Worm (Caenorhabditis elegans): ENCODE data around the gene K08F8.7.
A peak's percentile ranks its signal among the peaks of the same experiment; 100 is the strongest.

K08F8.7 gene

DNA sequence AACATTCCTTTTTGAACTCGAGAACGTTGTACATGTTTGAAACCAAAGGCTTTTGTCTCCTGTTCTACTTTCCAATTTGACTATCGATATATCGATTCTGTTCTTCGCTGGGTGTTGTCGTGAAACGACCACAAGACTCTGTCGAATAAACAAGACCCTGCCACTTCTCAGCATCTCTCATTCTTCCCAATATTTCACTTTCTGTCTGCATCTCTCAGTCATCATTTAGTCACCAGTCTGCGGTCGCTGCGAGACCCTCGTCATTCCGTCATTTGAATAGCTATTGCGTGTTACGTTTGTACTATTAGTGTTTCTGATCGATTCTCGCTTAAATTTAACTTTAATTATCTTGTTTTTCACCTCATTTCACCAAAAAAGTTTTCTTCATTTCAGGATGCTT is 32.2 kb upstream of the K08F8.7 start (continued):
- no peak for TF ChIP-seq unc-3 (GFP tag; conservative IDR thresholded peaks at IDR 0.05)
- no peak for TF ChIP-seq unc-3 (tag; optimal IDR thresholded peaks at IDR 0.05)
- peak; percentile 50 for TF ChIP-seq K09A11.1 (tag; optimal IDR thresholded peaks at IDR 0.05; ENCODE audit: insufficient read depth)
- peak; percentile 66 for TF ChIP-seq ceh-2 (tag; optimal IDR thresholded peaks at IDR 0.05)
- TF ChIP-seq madf-2 (tag; optimal IDR thresholded peaks at IDR 0.05) = peak; percentile 1
- peak; percentile 36 for TF ChIP-seq sdc-2 (tag; optimal IDR thresholded peaks at IDR 0.05)
- peak; percentile 91 for TF ChIP-seq ceh-48 (tag; optimal IDR thresholded peaks at IDR 0.05)
- TF ChIP-seq ceh-45 (GFP tag; IDR thresholded peaks at IDR 0.05) = no peak
- TF ChIP-seq C08G9.2 (tag; optimal IDR thresholded peaks at IDR 0.05) = no peak
- TF ChIP-seq pqm-1 (tag; optimal IDR thresholded peaks at IDR 0.05) = no peak
- TF ChIP-seq ama-1 (optimal IDR thresholded peaks at IDR 0.05) = peak; percentile 55
- TF ChIP-seq rnt-1 (tag; optimal IDR thresholded peaks at IDR 0.05) = peak; percentile 95
- no peak for TF ChIP-seq hlh-13 (GFP tag; optimal IDR thresholded peaks at IDR 0.05)
- TF ChIP-seq ztf-16 (tag; optimal IDR thresholded peaks at IDR 0.05) = peak; percentile 13
- TF ChIP-seq T23F11.4 (GFP tag; optimal IDR thresholded peaks at IDR 0.05) = no peak
- peak; percentile 66 for TF ChIP-seq ceh-34 (tag; optimal IDR thresholded peaks at IDR 0.05)
- peak; percentile 88 for TF ChIP-seq ceh-18 (tag; optimal IDR thresholded peaks at IDR 0.05)

DNA sequence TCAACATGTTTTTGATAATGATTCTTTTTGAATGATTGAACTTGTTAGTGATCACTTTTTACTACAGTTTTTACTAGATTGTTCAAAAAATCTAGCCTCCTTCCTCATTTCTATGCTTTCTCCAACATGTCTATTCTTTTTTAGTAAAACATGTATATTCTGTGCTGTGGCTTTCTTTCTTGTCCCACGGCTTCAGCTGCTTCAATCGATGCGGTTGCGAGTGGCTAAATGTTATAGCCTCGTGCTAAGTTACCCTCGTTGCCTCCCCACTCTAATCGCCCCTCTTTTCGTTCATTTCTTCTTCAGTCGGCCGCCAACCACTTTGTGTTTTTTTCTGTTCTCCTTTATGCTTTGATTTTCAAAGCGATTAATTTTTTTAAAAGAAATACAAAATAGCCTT is 30.7 kb upstream of the K08F8.7 start:
- no peak for TF ChIP-seq pag-3 (tag; optimal IDR thresholded peaks at IDR 0.05; ENCODE audit: borderline replicate concordance)
- TF ChIP-seq hlh-30 (tag; optimal IDR thresholded peaks at IDR 0.05; ENCODE audit: insufficient read depth) = peak; percentile 26
- no peak for TF ChIP-seq C38D4.7 (GFP tag; optimal IDR thresholded peaks at IDR 0.05)
- TF ChIP-seq unc-42 (tag; optimal IDR thresholded peaks at IDR 0.05) = peak; percentile 43
- peak; percentile 22 for TF ChIP-seq nfya-1 (tag; optimal IDR thresholded peaks at IDR 0.05)
- no peak for TF ChIP-seq ama-1 (optimal IDR thresholded peaks at IDR 0.05)
- TF ChIP-seq ceh-48 (tag; optimal IDR thresholded peaks at IDR 0.05) = peak; percentile 27

DNA sequence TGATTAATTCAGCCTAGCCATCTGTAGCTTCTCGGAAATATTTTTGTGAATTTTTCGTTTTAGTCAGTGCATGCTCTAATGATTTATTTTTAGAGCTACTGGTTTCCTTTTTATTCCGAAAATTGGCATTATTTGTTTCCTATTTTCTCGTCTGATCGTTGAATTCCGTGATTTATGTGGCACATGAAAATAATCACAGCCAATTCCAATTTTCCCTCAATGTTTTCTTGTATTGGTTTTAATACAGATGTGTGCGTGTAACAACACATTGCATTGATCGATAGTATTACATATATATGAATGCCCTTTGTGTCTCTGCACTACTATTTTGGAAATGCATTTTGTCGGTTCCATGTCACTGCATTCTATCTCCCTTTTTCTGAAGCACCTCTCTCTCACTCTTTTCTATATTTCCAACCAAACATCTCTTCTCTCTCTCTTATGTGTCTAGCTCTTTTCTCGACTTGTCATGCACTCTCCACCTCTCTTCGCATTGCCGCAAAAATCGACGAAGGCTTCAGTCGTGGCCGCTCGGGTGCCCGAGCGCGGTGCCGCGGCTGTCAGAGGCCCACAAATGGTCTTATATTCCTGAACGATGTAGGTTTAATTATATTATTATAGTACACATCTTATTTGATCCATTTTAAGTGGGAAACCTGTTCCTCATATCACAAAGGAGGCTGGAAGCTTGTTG is 29.2 kb upstream of the K08F8.7 start:
- TF ChIP-seq nfya-1 (tag; optimal IDR thresholded peaks at IDR 0.05) = peak; percentile 31
- TF ChIP-seq unc-42 (tag; optimal IDR thresholded peaks at IDR 0.05) = peak; percentile 7
- TF ChIP-seq ref-2 (tag; optimal IDR thresholded peaks at IDR 0.05) = peak; percentile 33
- TF ChIP-seq ceh-18 (tag; optimal IDR thresholded peaks at IDR 0.05) = peak; percentile 65
- TF ChIP-seq hlh-13 (GFP tag; optimal IDR thresholded peaks at IDR 0.05) = no peak

DNA sequence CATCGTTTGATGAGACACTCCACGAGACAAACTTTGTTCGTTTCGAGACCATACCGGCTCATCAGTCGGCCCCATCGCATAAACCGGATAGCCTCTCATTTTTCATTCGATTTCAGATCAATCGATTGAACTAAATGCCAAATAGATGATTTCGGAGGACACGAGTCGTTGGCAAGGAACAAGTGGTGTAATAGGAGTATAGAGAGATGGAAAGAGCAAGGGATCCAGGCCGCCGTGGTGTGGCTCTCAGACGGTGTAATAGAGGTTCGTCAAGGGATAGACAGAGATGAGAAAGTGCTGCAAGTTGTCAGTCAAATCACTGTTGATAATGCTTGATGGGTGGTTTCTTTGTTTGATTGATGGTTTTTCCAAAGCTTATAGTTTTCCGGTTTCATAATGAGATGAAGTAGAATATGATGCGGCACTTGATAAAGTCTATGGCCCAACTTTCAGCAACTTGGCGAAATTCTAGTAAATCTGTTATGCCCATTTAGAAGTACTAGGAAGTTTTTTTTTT is 28.3 kb upstream of the K08F8.7 start, which contains the start of gene sgn-1:
sgn-1 (minus strand) TSS at position 220 of the 517 bp plus-strand sequence.
- TF ChIP-seq ceh-19 (GFP tag; optimal IDR thresholded peaks at IDR 0.05) (no peak), che-1 (tag; optimal IDR thresholded peaks at IDR 0.05) (no peak), mec-3 (tag; optimal IDR thresholded peaks at IDR 0.05; ENCODE audit: borderline replicate concordance) (no peak), ceh-30 (tag; optimal IDR thresholded peaks at IDR 0.05) (no peak), ceh-18 (tag; optimal IDR thresholded peaks at IDR 0.05) (peak; percentile 51), hlh-13 (GFP tag; optimal IDR thresholded peaks at IDR 0.05) (no peak), ceh-6 (GFP tag; optimal IDR thresholded peaks at IDR 0.05) (no peak), ama-1 (optimal IDR thresholded peaks at IDR 0.05) (no peak), rnt-1 (tag; optimal IDR thresholded peaks at IDR 0.05) (peak; percentile 37), unc-55 (GFP tag; optimal IDR thresholded peaks at IDR 0.05) (peak; percentile 93), dve-1 (tag; optimal IDR thresholded peaks at IDR 0.05) (no peak), T23F11.4 (GFP tag; optimal IDR thresholded peaks at IDR 0.05) (no peak), pag-3 (tag; optimal IDR thresholded peaks at IDR 0.05; ENCODE audit: borderline replicate concordance) (no peak)

DNA sequence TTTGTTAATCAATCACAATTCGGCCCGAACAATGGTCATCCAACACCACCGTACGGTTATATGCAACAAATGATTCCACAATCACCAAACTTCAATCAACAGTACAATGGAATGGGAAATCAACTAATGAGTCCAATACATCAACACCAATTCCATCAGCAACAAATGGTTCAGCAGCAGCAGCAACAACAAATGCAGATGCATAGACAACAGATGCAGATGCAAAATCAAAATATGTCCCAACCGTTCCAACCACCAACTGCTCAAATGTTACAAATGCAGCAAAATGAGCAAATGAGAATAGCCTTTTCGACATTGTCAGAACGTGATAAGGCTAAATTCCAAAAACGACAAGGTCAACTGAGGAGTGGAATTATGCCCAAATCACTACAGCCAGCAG is 21.3 kb upstream of the K08F8.7 start:
- no peak for TF ChIP-seq fkh-6 (tag; optimal IDR thresholded peaks at IDR 0.05)
- no peak for TF ChIP-seq ets-4 (tag; optimal IDR thresholded peaks at IDR 0.05)
- TF ChIP-seq tbx-7 (tag; optimal IDR thresholded peaks at IDR 0.05) = no peak
- TF ChIP-seq pha-2 (tag; optimal IDR thresholded peaks at IDR 0.05) = no peak
- no peak for TF ChIP-seq C08G9.2 (tag; optimal IDR thresholded peaks at IDR 0.05)
- no peak for TF ChIP-seq ceh-30 (tag; optimal IDR thresholded peaks at IDR 0.05)
- TF ChIP-seq hlh-6 (tag; optimal IDR thresholded peaks at IDR 0.05) = no peak
- no peak for TF ChIP-seq madf-2 (tag; optimal IDR thresholded peaks at IDR 0.05)
- no peak for TF ChIP-seq C38D4.7 (GFP tag; optimal IDR thresholded peaks at IDR 0.05)
- no peak for TF ChIP-seq K02D7.2 (tag; optimal IDR thresholded peaks at IDR 0.05)
- no peak for TF ChIP-seq ceh-6 (GFP tag; optimal IDR thresholded peaks at IDR 0.05)
- no peak for TF ChIP-seq unc-3 (GFP tag; conservative IDR thresholded peaks at IDR 0.05)
- TF ChIP-seq unc-3 (tag; optimal IDR thresholded peaks at IDR 0.05) = no peak
- no peak for TF ChIP-seq tbx-2 (tag; optimal IDR thresholded peaks at IDR 0.05)

All from whole organism, late embryonic.